Worm (Caenorhabditis elegans) whole organism, young adult: ENCODE measurements around the gene kin-9.
A peak's percentile ranks its signal among the peaks of the same experiment; 100 is the strongest.

Experiments
- C17E4.6 ChIP-seq: fragments of 200-800 bp; sonication (Bioruptor generic); IDR thresholded peaks from 2 replicates; pipeline ENCODE4 v1.3.6; 2022; ENCODE audit warnings: missing genetic modification reagents, missing genetic modification characterization, missing compliant biosample characterization
- F33H1.4 ChIP-seq: fragments of 200-800 bp; sonication (Bioruptor generic); IDR thresholded peaks from 2 replicates; pipeline ENCODE4 v1.3.6; 2022; ENCODE audit warnings: missing genetic modification reagents, missing genetic modification characterization, missing compliant biosample characterization
- F39B2.1 ChIP-seq: fragments of 200-800 bp; sonication (Bioruptor generic); IDR thresholded peaks from 2 replicates; pipeline ENCODE4 v1.3.6; 2022; ENCODE audit warnings: missing genetic modification reagents, missing genetic modification characterization, missing compliant biosample characterization
- F57C9.4 ChIP-seq: sonication (generic microtip); optimal IDR thresholded peaks from 2 replicates; lab custom pipeline; 2017; ENCODE audit warnings: mild to moderate bottlenecking, missing genetic modification characterization, missing compliant biosample characterization
- T26A5.8 ChIP-seq: sonication (generic microtip); optimal IDR thresholded peaks from 2 replicates; lab custom pipeline; 2016; ENCODE audit warnings: missing genetic modification characterization, missing compliant biosample characterization
- Y95B8A.8 ChIP-seq: fragments of 200-800 bp; sonication (Bioruptor generic); IDR thresholded peaks from 2 replicates; pipeline ENCODE4 v1.3.6; 2022; ENCODE audit warnings: missing genetic modification reagents, missing genetic modification characterization, missing compliant biosample characterization
- ama-1 ChIP-seq, 3 experiments: fragments of 150-350 bp in 1 of 3; sonication (generic microtip) in 2 of 3; optimal IDR thresholded peaks; 2 replicates each; lab custom pipeline; 2014 to 2018; ENCODE audit warnings: missing biosample characterization in 2 of 3, missing genetic modification characterization in 2 of 3, missing genetic modification reagents in 2 of 3
- aptf-2 ChIP-seq: fragments of 200-800 bp; sonication (Bioruptor generic); conservative IDR thresholded peaks from 2 replicates; pipeline ENCODE4 v1.3.6; 2022; ENCODE audit warnings: missing genetic modification reagents, missing genetic modification characterization, missing compliant biosample characterization
- atf-7 ChIP-seq: sonication (generic microtip); optimal IDR thresholded peaks from 2 replicates; lab custom pipeline; 2017; ENCODE audit warnings: mild to moderate bottlenecking, missing genetic modification characterization, missing compliant biosample characterization
- attf-5 ChIP-seq: fragments of 200-800 bp; sonication (Bioruptor generic); optimal IDR thresholded peaks from 2 replicates; lab custom pipeline; 2018; ENCODE audit warnings: mild to moderate bottlenecking, missing genetic modification characterization, missing compliant biosample characterization
- attf-6 ChIP-seq: fragments of 200-800 bp; sonication (Bioruptor generic); IDR thresholded peaks from 2 replicates; pipeline ENCODE4 v1.3.6; 2022; ENCODE audit warnings: missing genetic modification reagents, missing genetic modification characterization, missing compliant biosample characterization
- ceh-27 ChIP-seq: fragments of 200-800 bp; sonication (Bioruptor generic); optimal IDR thresholded peaks from 2 replicates; lab custom pipeline; 2018; ENCODE audit warnings: mild to moderate bottlenecking, missing genetic modification characterization, moderate library complexity, missing compliant biosample characterization
- ceh-40 ChIP-seq: fragments of 200-800 bp; sonication (Bioruptor generic); IDR thresholded peaks from 2 replicates; pipeline ENCODE4 v1.3.6; 2022; ENCODE audit warnings: missing genetic modification characterization, missing compliant biosample characterization
- chd-7 ChIP-seq: sonication (generic microtip); optimal IDR thresholded peaks from 2 replicates; lab custom pipeline; 2016; ENCODE audit warnings: mild to moderate bottlenecking, missing genetic modification characterization, moderate library complexity, missing compliant biosample characterization
- die-1 ChIP-seq: sonication (generic microtip); optimal IDR thresholded peaks from 2 replicates; lab custom pipeline; 2016; ENCODE audit warnings: missing genotype, mild to moderate bottlenecking, missing genetic modification characterization, missing compliant biosample characterization
- dpff-1 ChIP-seq: sonication (generic microtip); optimal IDR thresholded peaks from 2 replicates; lab custom pipeline; 2017; ENCODE audit warnings: mild to moderate bottlenecking, missing genetic modification characterization, missing compliant biosample characterization
- efl-1 ChIP-seq: fragments of 150-350 bp; optimal IDR thresholded peaks from 2 replicates; lab custom pipeline; 2014; ENCODE audit warnings: missing biosample characterization, missing genetic modification reagents, missing genetic modification characterization
- ets-4 ChIP-seq: fragments of 200-800 bp; sonication (Bioruptor generic); optimal IDR thresholded peaks from 2 replicates; lab custom pipeline; 2018; ENCODE audit warnings: mild to moderate bottlenecking, missing genetic modification characterization, missing compliant biosample characterization
- hlh-12 ChIP-seq: sonication (generic microtip); optimal IDR thresholded peaks from 2 replicates; lab custom pipeline; 2016; ENCODE audit warnings: missing genetic modification characterization, missing compliant biosample characterization
- hmg-1.2 ChIP-seq: fragments of 200-800 bp; sonication (Bioruptor generic); IDR thresholded peaks from 2 replicates; pipeline ENCODE4 v1.3.6; 2022; ENCODE audit warnings: missing genetic modification reagents, missing genetic modification characterization, missing compliant biosample characterization
- hrde-1 ChIP-seq: sonication (generic microtip); optimal IDR thresholded peaks from 2 replicates; lab custom pipeline; 2016; ENCODE audit warnings: missing genetic modification characterization, mild to moderate bottlenecking, missing compliant biosample characterization, moderate library complexity, missing genotype, missing genetic modification reagents, borderline replicate concordance
- let-607 ChIP-seq, 2 experiments: fragments of 200-800 bp in 1 of 2; sonication (Bioruptor generic) in 1 of 2; sonication (generic microtip) in 1 of 2; optimal IDR thresholded peaks; 2 replicates each; lab custom pipeline; 2016 to 2018; ENCODE audit warnings: mild to moderate bottlenecking in 2 of 2, missing compliant biosample characterization in 2 of 2, missing genetic modification characterization in 2 of 2, moderate library complexity in 2 of 2, missing genotype in 1 of 2
- lin-54 ChIP-seq: fragments of 200-800 bp; sonication (Bioruptor generic); optimal IDR thresholded peaks from 2 replicates; lab custom pipeline; 2018; ENCODE audit warnings: mild to moderate bottlenecking, missing genetic modification characterization, missing compliant biosample characterization
- lsl-1 ChIP-seq: fragments of 200-800 bp; sonication (Bioruptor generic); optimal IDR thresholded peaks from 2 replicates; lab custom pipeline; 2018; ENCODE audit warnings: mild to moderate bottlenecking, missing genetic modification characterization, moderate library complexity, missing compliant biosample characterization
- madf-10 ChIP-seq: sonication (generic microtip); optimal IDR thresholded peaks from 2 replicates; lab custom pipeline; 2016; ENCODE audit warnings: mild to moderate bottlenecking, missing genetic modification characterization, missing compliant biosample characterization
- nhr-27 ChIP-seq: fragments of 200-800 bp; sonication (Bioruptor generic); optimal IDR thresholded peaks from 2 replicates; lab custom pipeline; 2018; ENCODE audit warnings: mild to moderate bottlenecking, missing genetic modification characterization, moderate library complexity, missing compliant biosample characterization
- nhr-80 ChIP-seq: sonication (generic microtip); optimal IDR thresholded peaks from 2 replicates; lab custom pipeline; 2016; ENCODE audit warnings: missing genetic modification characterization, missing compliant biosample characterization
- pbrm-1 ChIP-seq: fragments of 200-800 bp; sonication (Bioruptor generic); IDR thresholded peaks from 2 replicates; pipeline ENCODE4 v1.3.6; 2022; ENCODE audit warnings: missing genetic modification reagents, missing genetic modification characterization, missing compliant biosample characterization
- pha-4 ChIP-seq: fragments of 150-350 bp; sonication (generic microtip); optimal IDR thresholded peaks from 2 replicates; lab custom pipeline; 2014; ENCODE audit warnings: missing biosample characterization, missing genetic modification reagents, missing genetic modification characterization
- sea-2 ChIP-seq: fragments of 200-800 bp; sonication (Bioruptor generic); IDR thresholded peaks from 2 replicates; pipeline ENCODE4 v1.3.6; 2022; ENCODE audit warnings: missing genetic modification characterization, missing compliant biosample characterization
- snpc-3.4 ChIP-seq: sonication (generic microtip); optimal IDR thresholded peaks from 2 replicates; lab custom pipeline; 2017; ENCODE audit warnings: missing genetic modification characterization, mild to moderate bottlenecking, missing compliant biosample characterization, antibody characterized with exemption, moderate library complexity, missing genotype, missing genetic modification reagents
- sptf-2 ChIP-seq: fragments of 200-800 bp; sonication (Bioruptor generic); optimal IDR thresholded peaks from 2 replicates; lab custom pipeline; 2018; ENCODE audit warnings: mild to moderate bottlenecking, missing genetic modification characterization, missing compliant biosample characterization
- tlf-1 ChIP-seq: fragments of 200-800 bp; sonication (Bioruptor generic); optimal IDR thresholded peaks from 2 replicates; lab custom pipeline; 2018; ENCODE audit warnings: mild to moderate bottlenecking, missing genetic modification characterization, missing compliant biosample characterization
- unc-62 ChIP-seq: fragments of 150-350 bp; optimal IDR thresholded peaks from 2 replicates; lab custom pipeline; 2014; ENCODE audit warnings: missing biosample characterization, missing genetic modification reagents, missing genetic modification characterization
- xnd-1 ChIP-seq: sonication (generic microtip); optimal IDR thresholded peaks from 2 replicates; lab custom pipeline; 2016; ENCODE audit warnings: missing genotype, missing genetic modification reagents, missing genetic modification characterization, missing compliant biosample characterization
- zfh-2 ChIP-seq: fragments of 200-800 bp; sonication (Bioruptor generic); conservative IDR thresholded peaks from 2 replicates; pipeline ENCODE4 v1.3.6; 2022; ENCODE audit warnings: missing genetic modification reagents, missing genetic modification characterization, missing compliant biosample characterization
- ztf-18 ChIP-seq: sonication (generic microtip); optimal IDR thresholded peaks from 2 replicates; lab custom pipeline; 2016; ENCODE audit warnings: missing genotype, mild to moderate bottlenecking, missing genetic modification characterization, missing compliant biosample characterization
- ztf-28 ChIP-seq: fragments of 200-800 bp; sonication (Bioruptor generic); IDR thresholded peaks from 2 replicates; pipeline ENCODE4 v1.3.6; 2022; ENCODE audit warnings: missing genetic modification reagents, missing genetic modification characterization, missing compliant biosample characterization

Gene kin-9

ce11 chrX:8438756-8439155 lies 6.3 kb downstream of the kin-9 start:
- TF ChIP-seq sptf-2 (no peak), efl-1 (GFP tag; lab: Kevin White, UChicago) (no peak), let-607 (tag; optimal IDR thresholded peaks at IDR 0.05; lab: Kevin White, UChicago) (no peak), hmg-1.2 (GFP tag; lab: Robert Waterston, UW) (no peak), snpc-3.4 (no peak), atf-7 (tag; lab: Kevin White, UChicago) (no peak), lsl-1 (GFP tag; lab: Kevin White, UChicago) (no peak), ama-1 (optimal IDR thresholded peaks at IDR 0.05; lab: Kevin White, UChicago) (no peak), ama-1 (GFP tag; optimal IDR thresholded peaks at IDR 0.05; lab: Kevin White, UChicago) (no peak), F57C9.4 (tag; lab: Kevin White, UChicago) (no peak)

- TF ChIP-seq madf-10 (tag; lab: Kevin White, UChicago): peak; percentile 20
- TF ChIP-seq nhr-80 (tag; lab: Kevin White, UChicago): peak; percentile 70
- no peak for TF ChIP-seq tlf-1 (GFP tag; lab: Kevin White, UChicago)
- TF ChIP-seq T26A5.8: no peak
- TF ChIP-seq ets-4 (GFP tag; lab: Kevin White, UChicago): no peak
- TF ChIP-seq atf-7 (tag; lab: Kevin White, UChicago): peak; percentile 22
- TF ChIP-seq F33H1.4 (GFP tag; lab: Robert Waterston, UW): no peak
Measured at ce11 chrX:8440001-8440735, 7.7 kb downstream of the kin-9 start.

- no peak for TF ChIP-seq hrde-1 (tag; lab: Kevin White, UChicago)
- no peak for TF ChIP-seq xnd-1
- no peak for TF ChIP-seq pbrm-1 (GFP tag; lab: Robert Waterston, UW)
- TF ChIP-seq aptf-2 (GFP tag; lab: Robert Waterston, UW): no peak
- no peak for TF ChIP-seq attf-6
- no peak for TF ChIP-seq dpff-1 (tag; lab: Kevin White, UChicago)
- TF ChIP-seq ztf-28: no peak
- no peak for TF ChIP-seq ceh-40 (GFP tag; lab: Robert Waterston, UW)
- no peak for TF ChIP-seq chd-7 (tag; lab: Kevin White, UChicago)
- no peak for TF ChIP-seq ama-1 (optimal IDR thresholded peaks at IDR 0.05; lab: Kevin White, UChicago)
- TF ChIP-seq ama-1 (GFP tag; optimal IDR thresholded peaks at IDR 0.05; lab: Kevin White, UChicago): no peak
- no peak for TF ChIP-seq zfh-2 (GFP tag; lab: Robert Waterston, UW)
- no peak for TF ChIP-seq T26A5.8
Measured at ce11 chrX:8444922-8445321, 12.5 kb downstream of the kin-9 start.

- TF ChIP-seq ztf-18 (tag; lab: Kevin White, UChicago) (no peak), efl-1 (GFP tag; lab: Kevin White, UChicago) (no peak), sea-2 (GFP tag; lab: Robert Waterston, UW) (no peak), C17E4.6 (GFP tag; lab: Robert Waterston, UW) (no peak), T26A5.8 (no peak)
Measured at ce11 chrX:8446108-8446507, 13.6 kb downstream of the kin-9 start, which contains the start of gene F16F9.1. TSS of gene F16F9.1 (plus strand) at chrX:8446408.

- TF ChIP-seq die-1 (tag; lab: Kevin White, UChicago): no peak
- TF ChIP-seq let-607 (tag; optimal IDR thresholded peaks at IDR 0.05; lab: Kevin White, UChicago): no peak
- no peak for TF ChIP-seq lin-54
- no peak for TF ChIP-seq F39B2.1
- no peak for TF ChIP-seq ceh-27 (GFP tag; lab: Kevin White, UChicago)
- TF ChIP-seq unc-62 (GFP tag; lab: Kevin White, UChicago): no peak
- TF ChIP-seq hmg-1.2 (GFP tag; lab: Robert Waterston, UW): no peak
- TF ChIP-seq hlh-12 (tag; lab: Kevin White, UChicago): no peak
- TF ChIP-seq attf-5 (GFP tag; lab: Kevin White, UChicago): no peak
- TF ChIP-seq pha-4 (tag; lab: Kevin White, UChicago): no peak
- TF ChIP-seq Y95B8A.8: no peak
- no peak for TF ChIP-seq nhr-27 (tag; lab: Kevin White, UChicago)
Measured at ce11 chrX:8455590-8456166, 23.2 kb downstream of the kin-9 start, which contains the start of gene dpy-6. TSS of gene dpy-6 (minus strand) at chrX:8455640.
